Worm (Caenorhabditis elegans) whole organism, young adult: ENCODE data around the gene ZK154.1.

ENCODE experiments used
- B0261.1 ChIP-seq: sonication (generic microtip); optimal IDR thresholded peaks from 2 replicates; lab custom pipeline; 2016; ENCODE audit warnings: mild to moderate bottlenecking, missing genetic modification characterization, moderate library complexity, missing compliant biosample characterization
- B0336.3 ChIP-seq: fragments of 200-800 bp; sonication (Bioruptor generic); IDR thresholded peaks from 2 replicates; pipeline ENCODE4 v1.3.6; 2022; ENCODE audit warnings: missing genetic modification characterization, missing compliant biosample characterization
- C06A6.2 ChIP-seq: fragments of 200-800 bp; sonication (Bioruptor generic); conservative IDR thresholded peaks from 2 replicates; pipeline ENCODE4 v1.3.6; 2022; ENCODE audit warnings: missing genetic modification characterization, missing compliant biosample characterization
- D2030.7 ChIP-seq: fragments of 200-800 bp; sonication (Bioruptor generic); IDR thresholded peaks from 2 replicates; pipeline ENCODE4 v1.3.6; 2022; ENCODE audit warnings: missing genetic modification reagents, missing genetic modification characterization, missing compliant biosample characterization
- F23B12.7 ChIP-seq: sonication (generic microtip); optimal IDR thresholded peaks from 2 replicates; lab custom pipeline; 2017; ENCODE audit warnings: missing genetic modification characterization, mild to moderate bottlenecking, missing compliant biosample characterization, antibody characterized with exemption, moderate library complexity; ENCODE audit not compliant: insufficient read depth
- F57C9.4 ChIP-seq: sonication (generic microtip); optimal IDR thresholded peaks from 2 replicates; lab custom pipeline; 2017; ENCODE audit warnings: mild to moderate bottlenecking, missing genetic modification characterization, missing compliant biosample characterization
- K11D2.4 ChIP-seq: fragments of 200-800 bp; sonication (Bioruptor generic); IDR thresholded peaks from 2 replicates; pipeline ENCODE4 v1.3.6; 2022; ENCODE audit warnings: missing genetic modification reagents, missing genetic modification characterization, missing compliant biosample characterization
- T07F8.4 ChIP-seq: sonication (generic microtip); optimal IDR thresholded peaks from 2 replicates; lab custom pipeline; 2016; ENCODE audit warnings: mild to moderate bottlenecking, missing genetic modification characterization, moderate library complexity, missing compliant biosample characterization
- Y53F4B.3 ChIP-seq: fragments of 200-800 bp; sonication (Bioruptor generic); IDR thresholded peaks from 2 replicates; pipeline ENCODE4 v1.3.6; 2022; ENCODE audit warnings: missing genetic modification reagents, missing genetic modification characterization, missing compliant biosample characterization
- Y56A3A.18 ChIP-seq: fragments of 200-800 bp; sonication (Bioruptor generic); IDR thresholded peaks from 2 replicates; pipeline ENCODE4 v1.3.6; 2022; ENCODE audit warnings: missing genetic modification reagents, missing genetic modification characterization, missing compliant biosample characterization
- Y95B8A.8 ChIP-seq: fragments of 200-800 bp; sonication (Bioruptor generic); IDR thresholded peaks from 2 replicates; pipeline ENCODE4 v1.3.6; 2022; ENCODE audit warnings: missing genetic modification reagents, missing genetic modification characterization, missing compliant biosample characterization
- ama-1 ChIP-seq, 3 experiments: fragments of 150-350 bp in 1 of 3; sonication (generic microtip) in 2 of 3; optimal IDR thresholded peaks; 2 replicates each; lab custom pipeline; 2014 to 2018; ENCODE audit warnings: missing biosample characterization in 2 of 3, missing genetic modification characterization in 2 of 3, missing genetic modification reagents in 2 of 3
- aptf-2 ChIP-seq: fragments of 200-800 bp; sonication (Bioruptor generic); conservative IDR thresholded peaks from 2 replicates; pipeline ENCODE4 v1.3.6; 2022; ENCODE audit warnings: missing genetic modification reagents, missing genetic modification characterization, missing compliant biosample characterization
- attf-5 ChIP-seq: fragments of 200-800 bp; sonication (Bioruptor generic); optimal IDR thresholded peaks from 2 replicates; lab custom pipeline; 2018; ENCODE audit warnings: mild to moderate bottlenecking, missing genetic modification characterization, missing compliant biosample characterization
- ccch-3 ChIP-seq: fragments of 200-800 bp; sonication (Bioruptor generic); optimal IDR thresholded peaks from 2 replicates; lab custom pipeline; 2018; ENCODE audit warnings: mild to moderate bottlenecking, missing genetic modification characterization, missing compliant biosample characterization
- cebp-1 ChIP-seq, 2 experiments: fragments of 200-800 bp in 1 of 2; sonication (Bioruptor generic) in 1 of 2; sonication (generic microtip) in 1 of 2; IDR thresholded peaks in 1 of 2; optimal IDR thresholded peaks in 1 of 2; 2 replicates each; pipeline versions ENCODE4 v1.3.6 to Lab custom; 2017 to 2022; ENCODE audit warnings: missing compliant biosample characterization in 2 of 2, missing genetic modification characterization in 2 of 2, mild to moderate bottlenecking in 1 of 2, missing genetic modification reagents in 1 of 2, moderate library complexity in 1 of 2
- ceh-58 ChIP-seq: fragments of 200-800 bp; sonication (Bioruptor generic); IDR thresholded peaks from 2 replicates; pipeline ENCODE4 v1.3.6; 2022; ENCODE audit warnings: missing genetic modification characterization, missing compliant biosample characterization
- ceh-79 ChIP-seq: sonication (generic microtip); optimal IDR thresholded peaks from 2 replicates; lab custom pipeline; 2017; ENCODE audit warnings: mild to moderate bottlenecking, missing genetic modification characterization, missing compliant biosample characterization
- chd-7 ChIP-seq: sonication (generic microtip); optimal IDR thresholded peaks from 2 replicates; lab custom pipeline; 2016; ENCODE audit warnings: mild to moderate bottlenecking, missing genetic modification characterization, moderate library complexity, missing compliant biosample characterization
- die-1 ChIP-seq: sonication (generic microtip); optimal IDR thresholded peaks from 2 replicates; lab custom pipeline; 2016; ENCODE audit warnings: missing genotype, mild to moderate bottlenecking, missing genetic modification characterization, missing compliant biosample characterization
- egl-18 ChIP-seq: fragments of 200-800 bp; sonication (Bioruptor generic); IDR thresholded peaks from 2 replicates; pipeline ENCODE4 v1.3.6; 2022; ENCODE audit warnings: missing genetic modification reagents, missing genetic modification characterization, missing compliant biosample characterization
- ekl-4 ChIP-seq: fragments of 200-800 bp; sonication (Bioruptor generic); IDR thresholded peaks from 2 replicates; pipeline ENCODE4 v1.3.6; 2022; ENCODE audit warnings: missing genetic modification reagents, missing genetic modification characterization, missing compliant biosample characterization
- him-1 ChIP-seq: sonication (generic microtip); optimal IDR thresholded peaks from 2 replicates; lab custom pipeline; 2016; ENCODE audit warnings: missing genotype, missing genetic modification reagents, missing genetic modification characterization, missing compliant biosample characterization
- hlh-12 ChIP-seq: sonication (generic microtip); optimal IDR thresholded peaks from 2 replicates; lab custom pipeline; 2016; ENCODE audit warnings: missing genetic modification characterization, missing compliant biosample characterization
- hmg-1.2 ChIP-seq: fragments of 200-800 bp; sonication (Bioruptor generic); IDR thresholded peaks from 2 replicates; pipeline ENCODE4 v1.3.6; 2022; ENCODE audit warnings: missing genetic modification reagents, missing genetic modification characterization, missing compliant biosample characterization
- lsl-1 ChIP-seq: fragments of 200-800 bp; sonication (Bioruptor generic); optimal IDR thresholded peaks from 2 replicates; lab custom pipeline; 2018; ENCODE audit warnings: mild to moderate bottlenecking, missing genetic modification characterization, moderate library complexity, missing compliant biosample characterization
- lsy-27 ChIP-seq: sonication (generic microtip); optimal IDR thresholded peaks from 2 replicates; lab custom pipeline; 2017; ENCODE audit warnings: missing genetic modification characterization, mild to moderate bottlenecking, missing compliant biosample characterization, antibody characterized with exemption, missing genotype, borderline replicate concordance; ENCODE audit not compliant: insufficient read depth
- madf-10 ChIP-seq: sonication (generic microtip); optimal IDR thresholded peaks from 2 replicates; lab custom pipeline; 2016; ENCODE audit warnings: mild to moderate bottlenecking, missing genetic modification characterization, missing compliant biosample characterization
- madf-8 ChIP-seq: fragments of 200-800 bp; sonication (Bioruptor generic); conservative IDR thresholded peaks from 2 replicates; pipeline ENCODE4 v1.3.6; 2022; ENCODE audit warnings: missing genetic modification reagents, missing genetic modification characterization, missing compliant biosample characterization
- mel-28 ChIP-seq: sonication (generic microtip); optimal IDR thresholded peaks from 2 replicates; lab custom pipeline; 2016; ENCODE audit warnings: borderline replicate concordance, mild to moderate bottlenecking, missing genetic modification characterization, missing compliant biosample characterization
- mes-4 ChIP-seq: sonication (generic microtip); optimal IDR thresholded peaks from 2 replicates; lab custom pipeline; 2016; ENCODE audit warnings: missing genotype, missing genetic modification characterization, missing compliant biosample characterization
- nfya-2 ChIP-seq: fragments of 200-800 bp; sonication (Bioruptor generic); IDR thresholded peaks from 2 replicates; pipeline ENCODE4 v1.3.6; 2022; ENCODE audit warnings: missing genetic modification reagents, missing genetic modification characterization, missing compliant biosample characterization
- nhr-80 ChIP-seq: sonication (generic microtip); optimal IDR thresholded peaks from 2 replicates; lab custom pipeline; 2016; ENCODE audit warnings: missing genetic modification characterization, missing compliant biosample characterization
- nhr-90 ChIP-seq: sonication (generic microtip); optimal IDR thresholded peaks from 2 replicates; lab custom pipeline; 2016; ENCODE audit warnings: missing genotype, mild to moderate bottlenecking, missing genetic modification characterization, missing compliant biosample characterization
- pbrm-1 ChIP-seq: fragments of 200-800 bp; sonication (Bioruptor generic); IDR thresholded peaks from 2 replicates; pipeline ENCODE4 v1.3.6; 2022; ENCODE audit warnings: missing genetic modification reagents, missing genetic modification characterization, missing compliant biosample characterization
- rcor-1 ChIP-seq: fragments of 200-800 bp; sonication (Bioruptor generic); IDR thresholded peaks from 2 replicates; pipeline ENCODE4 v1.3.6; 2022; ENCODE audit warnings: missing genetic modification reagents, missing genetic modification characterization, missing compliant biosample characterization
- rpc-1 ChIP-seq, 2 experiments: fragments of 150-350 bp in 1 of 2; sonication (generic microtip) in 1 of 2; optimal IDR thresholded peaks; 2 replicates each; lab custom pipeline; 2014 to 2018; ENCODE audit warnings: missing biosample characterization in 1 of 2, missing genetic modification characterization in 1 of 2, missing genetic modification reagents in 1 of 2, missing genotype in 1 of 2
- snpc-1.1 ChIP-seq: sonication (generic microtip); optimal IDR thresholded peaks from 2 replicates; lab custom pipeline; 2017; ENCODE audit warnings: missing genetic modification characterization, mild to moderate bottlenecking, missing compliant biosample characterization, antibody characterized with exemption, moderate library complexity, missing genotype, missing genetic modification reagents; ENCODE audit not compliant: insufficient read depth
- snpc-3.4 ChIP-seq: sonication (generic microtip); optimal IDR thresholded peaks from 2 replicates; lab custom pipeline; 2017; ENCODE audit warnings: missing genetic modification characterization, mild to moderate bottlenecking, missing compliant biosample characterization, antibody characterized with exemption, moderate library complexity, missing genotype, missing genetic modification reagents
- somi-1 ChIP-seq: fragments of 200-800 bp; sonication (Bioruptor generic); optimal IDR thresholded peaks from 2 replicates; lab custom pipeline; 2018; ENCODE audit warnings: mild to moderate bottlenecking, missing genetic modification characterization, missing compliant biosample characterization
- sptf-2 ChIP-seq: fragments of 200-800 bp; sonication (Bioruptor generic); optimal IDR thresholded peaks from 2 replicates; lab custom pipeline; 2018; ENCODE audit warnings: mild to moderate bottlenecking, missing genetic modification characterization, missing compliant biosample characterization
- tbp1 ChIP-seq: fragments of 200-800 bp; sonication (Bioruptor generic); optimal IDR thresholded peaks from 2 replicates; lab custom pipeline; 2018; ENCODE audit warnings: mild to moderate bottlenecking, missing genetic modification characterization, missing compliant biosample characterization
- zim-3 ChIP-seq: sonication (generic microtip); optimal IDR thresholded peaks from 2 replicates; lab custom pipeline; 2017; ENCODE audit warnings: mild to moderate bottlenecking, missing genetic modification characterization, moderate library complexity, missing compliant biosample characterization
- ztf-28 ChIP-seq: fragments of 200-800 bp; sonication (Bioruptor generic); IDR thresholded peaks from 2 replicates; pipeline ENCODE4 v1.3.6; 2022; ENCODE audit warnings: missing genetic modification reagents, missing genetic modification characterization, missing compliant biosample characterization

ZK154.1 gene

ce11 chrX:7752770-7753169, 26.6 kb upstream of the ZK154.1 start, which contains the start of gene deg-1:
TSS of gene deg-1 (plus strand) at chrX:7753070.
- TF ChIP-seq T07F8.4 (tag; lab: Kevin White, UChicago) (no peak), die-1 (no peak), egl-18 (GFP tag; lab: Robert Waterston, UW) (no peak), B0336.3 (no peak), K11D2.4 (no peak), F57C9.4 (no peak), snpc-1.1 (tag; lab: Kevin White, UChicago) (no peak), mel-28 (tag; lab: Kevin White, UChicago) (no peak), C06A6.2 (GFP tag; lab: Robert Waterston, UW) (no peak), zim-3 (tag; lab: Kevin White, UChicago) (no peak), Y95B8A.8 (GFP tag; lab: Robert Waterston, UW) (no peak), hlh-12 (tag; lab: Kevin White, UChicago) (no peak), rcor-1 (GFP tag; lab: Robert Waterston, UW) (no peak), nfya-2 (GFP tag; lab: Robert Waterston, UW) (no peak)

- no peak for TF ChIP-seq ceh-79 (tag; lab: Kevin White, UChicago)
- TF ChIP-seq cebp-1 (GFP tag; IDR thresholded peaks at IDR 0.05; lab: Robert Waterston, UW), result no peak
- peak; percentile 50 for TF ChIP-seq cebp-1 (tag; optimal IDR thresholded peaks at IDR 0.05; lab: Kevin White, UChicago)
- TF ChIP-seq madf-10 (tag; lab: Kevin White, UChicago), result peak; percentile 18
- peak; percentile 83 for TF ChIP-seq D2030.7
- peak; percentile 50 for TF ChIP-seq hmg-1.2
- TF ChIP-seq sptf-2, result no peak
- TF ChIP-seq pbrm-1, result 0 out of 2 replicates have a peak, but pooled peaks have one; percentile 61
- peak; percentile 46 for TF ChIP-seq mes-4 (tag; lab: Kevin White, UChicago)
- TF ChIP-seq ceh-58 (GFP tag; lab: Robert Waterston, UW), result no peak
- peak; percentile 40 for TF ChIP-seq nhr-80 (tag; lab: Kevin White, UChicago)
- no peak for TF ChIP-seq aptf-2 (GFP tag; lab: Robert Waterston, UW)
- peak; percentile 32 for TF ChIP-seq attf-5
- peak; percentile 71 for TF ChIP-seq him-1 (tag; lab: Kevin White, UChicago)
- peak; percentile 52 for TF ChIP-seq hlh-12 (tag; lab: Kevin White, UChicago)
- TF ChIP-seq ccch-3, result no peak
- peak; percentile 58 for TF ChIP-seq zim-3 (tag; lab: Kevin White, UChicago)
- TF ChIP-seq lsy-27 (tag; lab: Kevin White, UChicago), result peak; percentile 53
- 0 out of 2 replicates have a peak, but pooled peaks have one; percentile 42 for TF ChIP-seq Y53F4B.3 (GFP tag; lab: Robert Waterston, UW)
- peak; percentile 38 for TF ChIP-seq snpc-3.4 (tag; lab: Kevin White, UChicago)
- TF ChIP-seq ekl-4 (GFP tag; lab: Robert Waterston, UW), result peak; percentile 29; the same call in 1 of the 2 replicates
- peak; percentile 75 for TF ChIP-seq die-1
- 0 out of 2 replicates have a peak, but pooled peaks have one; percentile 50 for TF ChIP-seq ztf-28
- peak; percentile 68 for TF ChIP-seq F23B12.7
- peak; percentile 25 for TF ChIP-seq somi-1 (GFP tag; lab: Kevin White, UChicago)
- peak; percentile 62 for TF ChIP-seq nhr-90
- peak; percentile 66 for TF ChIP-seq Y56A3A.18 (GFP tag; lab: Robert Waterston, UW)
- TF ChIP-seq ama-1 (optimal IDR thresholded peaks at IDR 0.05; lab: Kevin White, UChicago), result no peak
- TF ChIP-seq ama-1 (GFP tag; optimal IDR thresholded peaks at IDR 0.05; lab: Kevin White, UChicago), result peak in 1 of 2 experiments; percentile 50
- no peak for TF ChIP-seq madf-8 (GFP tag; lab: Robert Waterston, UW)
- TF ChIP-seq tbp1 (GFP tag; lab: Kevin White, UChicago), result peak; percentile 86
- peak; percentile 50 for TF ChIP-seq chd-7 (tag; lab: Kevin White, UChicago)
- peak; percentile 73 for TF ChIP-seq B0261.1 (tag; lab: Kevin White, UChicago)
- TF ChIP-seq rpc-1 (optimal IDR thresholded peaks at IDR 0.05; lab: Kevin White, UChicago), result peak; percentile 78
- peak; percentile 92 for TF ChIP-seq rpc-1 (tag; optimal IDR thresholded peaks at IDR 0.05; lab: Kevin White, UChicago)
- TF ChIP-seq lsl-1 (GFP tag; lab: Kevin White, UChicago), result peak; percentile 4
- TF ChIP-seq T07F8.4 (tag; lab: Kevin White, UChicago), result peak; percentile 50
These were observed 5.6 kb upstream of the ZK154.1 start for ce11 chrX:7773714-7774318.
